Fruit fly (Drosophila melanogaster): Measurements from ENCODE around the gene CG7239.

CG7239 gene

DNA sequence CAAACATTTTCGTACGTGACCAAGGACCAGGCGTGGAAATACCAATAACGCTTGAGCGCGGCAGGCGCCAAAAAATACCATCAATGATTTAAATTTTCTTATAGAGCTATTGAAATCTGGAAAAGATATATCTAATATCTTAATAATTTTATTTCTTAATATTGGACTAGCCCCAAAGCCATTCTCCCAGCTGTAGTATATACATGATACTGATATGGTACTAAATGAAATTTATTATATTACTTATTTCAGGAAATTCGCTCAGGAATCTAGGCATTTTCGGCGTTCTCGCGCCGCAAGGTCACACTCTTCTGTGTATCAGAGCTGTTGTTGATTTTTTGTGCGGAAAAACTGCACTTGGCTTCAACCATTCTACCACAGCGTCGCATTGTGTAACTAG is at the start of gene CG7239, which contains the start of gene CG14005:
CG7239 (plus strand) TSS at position 295 of the 400 bp plus-strand sequence.
CG14005 (minus strand) TSS at position 50 of the 400 bp plus-strand sequence.
- no peak for TF ChIP-seq CG17801 (GFP tag; optimal IDR thresholded peaks at IDR 0.05; ENCODE audit: partially characterized antibody)

DNA sequence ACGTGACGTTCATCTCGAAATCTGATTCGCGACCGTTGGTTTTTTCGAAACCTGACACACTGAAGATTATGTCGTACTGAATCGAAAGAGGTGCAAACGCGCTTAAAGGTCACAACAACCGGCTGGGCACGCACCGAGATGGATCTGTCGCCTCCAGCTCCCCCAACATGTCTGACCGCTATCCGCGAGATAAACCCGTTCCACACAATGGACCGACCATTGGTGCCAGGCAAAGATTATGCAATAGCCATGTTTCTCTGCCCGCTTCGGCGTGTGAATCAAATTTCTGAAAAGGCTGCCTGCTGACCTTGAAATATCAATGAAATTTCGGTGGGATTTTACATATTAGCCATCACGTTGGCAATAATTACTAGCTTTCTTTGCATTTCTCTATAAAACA is 36.9 kb upstream of the CG7239 start:
- TF ChIP-seq CG17801 (GFP tag; optimal IDR thresholded peaks at IDR 0.05; ENCODE audit: partially characterized antibody), result no peak

DNA sequence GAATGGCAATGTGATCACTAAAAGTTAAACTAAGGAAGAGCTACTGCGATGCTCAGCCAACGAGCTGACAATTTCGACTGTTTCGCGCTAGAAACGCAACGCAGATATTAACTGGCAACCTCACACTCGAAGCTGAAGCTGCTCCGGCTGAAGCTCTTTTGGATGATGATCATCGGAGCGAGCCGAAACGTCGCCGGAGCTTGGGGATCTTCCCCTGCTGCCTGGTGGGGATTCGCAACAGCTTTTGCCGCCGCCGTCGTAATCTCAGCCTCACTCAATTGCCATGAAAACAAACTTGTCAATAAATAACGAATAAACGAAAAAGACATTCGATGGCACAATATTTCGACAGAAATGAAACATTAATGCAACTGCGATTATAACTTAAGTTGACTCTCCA is 36.0 kb upstream of the CG7239 start, which contains the start of gene obst-E:
obst-E (minus strand) TSS at position 101 of the 400 bp plus-strand sequence.
- no peak for TF ChIP-seq CG17801 (GFP tag; optimal IDR thresholded peaks at IDR 0.05; ENCODE audit: partially characterized antibody)

DNA sequence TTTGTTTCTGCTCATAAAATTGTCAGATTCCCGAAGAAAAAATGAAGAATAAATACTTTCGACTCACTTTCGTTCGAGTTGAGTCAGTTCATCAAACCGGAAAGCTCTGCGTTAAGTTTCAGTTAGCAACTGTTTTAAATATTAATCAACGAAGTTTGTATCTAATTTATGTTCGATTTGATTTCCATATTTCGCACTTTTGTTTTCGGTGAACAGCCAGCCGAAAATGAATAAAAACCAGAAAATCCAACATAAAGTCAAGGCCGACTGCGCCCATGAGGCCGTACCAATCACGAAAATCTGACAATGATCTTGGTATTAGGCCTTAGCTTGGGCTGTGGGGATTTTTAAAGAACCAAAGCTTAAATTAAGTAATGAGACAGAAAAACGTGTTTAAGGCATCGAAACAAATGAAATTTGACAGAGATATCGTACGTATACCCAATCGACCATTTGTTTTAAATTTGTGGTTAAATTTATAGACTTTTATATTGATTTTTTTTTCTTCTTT is 35.5 kb upstream of the CG7239 start:
- TF ChIP-seq CG17801 (GFP tag; optimal IDR thresholded peaks at IDR 0.05; ENCODE audit: partially characterized antibody), result no peak

DNA sequence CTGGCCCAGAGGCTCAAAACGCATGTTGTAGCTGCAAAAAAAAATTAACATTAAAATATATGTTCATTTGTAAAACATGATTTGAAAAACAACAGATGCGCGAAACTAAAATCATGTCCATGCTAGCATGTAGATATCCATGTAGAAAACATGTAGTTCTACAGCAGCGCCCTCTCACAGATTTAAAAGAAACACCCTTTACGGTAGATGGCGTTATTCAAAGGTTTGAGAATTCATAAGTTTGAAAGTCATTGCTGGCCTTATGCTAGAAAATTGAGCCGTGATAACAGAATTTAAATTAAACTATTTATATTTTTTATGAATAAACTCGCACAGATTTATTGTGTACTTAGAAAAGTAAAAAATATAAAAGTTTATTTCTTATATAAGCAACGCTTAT is 30.8 kb upstream of the CG7239 start:
- TF ChIP-seq CG17801 (GFP tag; optimal IDR thresholded peaks at IDR 0.05; ENCODE audit: partially characterized antibody), result no peak

DNA sequence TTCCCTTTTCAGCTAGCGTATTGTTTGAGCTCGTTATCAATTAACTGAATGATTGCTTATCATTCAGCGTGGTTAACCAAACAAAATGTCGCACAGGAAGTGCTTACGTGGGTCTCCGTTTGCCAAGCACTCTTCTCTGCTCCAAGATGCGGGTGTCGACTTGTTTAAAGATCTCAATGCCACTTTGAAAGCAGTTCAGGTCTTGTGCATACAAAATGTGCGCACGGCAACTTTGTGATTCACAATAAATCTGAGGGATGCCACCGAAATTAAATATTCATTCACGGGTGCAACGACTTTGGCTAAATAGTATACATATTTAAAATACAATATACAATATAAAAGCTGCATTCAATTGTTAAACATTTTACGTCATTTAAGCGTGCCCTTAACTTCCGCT is 29.8 kb upstream of the CG7239 start:
- TF ChIP-seq CG17801 (GFP tag; optimal IDR thresholded peaks at IDR 0.05; ENCODE audit: partially characterized antibody), result no peak

DNA sequence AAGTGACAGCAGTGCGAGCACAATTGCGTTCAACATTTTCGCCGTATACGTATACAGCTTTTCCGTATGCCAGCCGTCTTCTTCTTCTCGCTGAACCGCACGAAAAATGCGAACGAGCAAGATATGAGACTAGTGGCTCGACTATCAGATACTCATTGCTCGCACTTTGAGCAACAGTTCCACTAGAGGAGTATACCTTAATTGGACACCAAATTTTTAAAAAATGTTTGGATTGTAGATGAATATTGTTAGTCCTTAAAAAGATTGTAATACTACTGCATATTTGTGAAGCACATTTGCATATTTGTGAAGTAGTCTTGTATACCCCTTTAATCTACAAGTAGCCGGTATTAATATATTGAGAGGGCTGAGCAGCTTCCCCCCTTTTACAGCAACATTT is 23.9 kb upstream of the CG7239 start:
- no peak for TF ChIP-seq CG17801 (GFP tag; optimal IDR thresholded peaks at IDR 0.05; ENCODE audit: partially characterized antibody)

DNA sequence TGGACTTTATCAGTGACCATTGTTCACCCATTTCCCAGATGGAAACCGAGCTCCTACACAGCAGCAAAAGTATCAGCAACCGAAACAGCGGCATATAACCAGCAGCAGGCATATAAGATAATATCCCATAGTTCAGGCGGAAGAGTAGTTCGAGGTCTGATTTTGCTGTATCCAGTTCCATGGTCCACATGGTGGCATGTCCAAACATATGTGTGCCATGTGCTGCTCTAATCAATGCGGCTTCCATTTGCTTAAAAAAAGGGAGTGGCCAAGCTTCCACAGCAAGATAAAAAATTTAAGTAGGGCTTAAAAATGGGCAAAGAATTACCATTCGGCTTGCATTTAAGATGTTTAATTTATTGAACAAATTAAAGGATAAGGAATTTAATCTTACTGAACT is 21.3 kb upstream of the CG7239 start:
- TF ChIP-seq CG17801 (GFP tag; optimal IDR thresholded peaks at IDR 0.05; ENCODE audit: partially characterized antibody), result no peak

DNA sequence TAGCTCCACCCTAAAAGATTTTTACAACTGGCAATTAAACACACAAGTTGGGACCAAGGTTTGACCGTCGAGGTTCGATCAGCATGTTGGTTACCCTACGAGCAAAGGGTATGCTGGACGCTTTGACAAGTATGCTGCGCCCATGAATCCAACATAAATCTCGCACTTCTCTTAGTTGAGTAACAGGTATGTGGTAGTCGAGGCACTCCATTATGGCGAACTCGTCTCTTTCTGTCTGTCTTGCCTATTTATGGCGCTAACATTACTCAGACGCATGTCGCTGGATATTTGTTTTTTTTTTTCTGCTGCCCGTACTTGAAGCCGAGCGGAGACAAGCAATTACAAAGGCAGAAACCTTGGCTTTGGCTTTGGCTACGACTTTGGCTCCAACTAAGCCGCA is 20.8 kb upstream of the CG7239 start:
- no peak for TF ChIP-seq CG17801 (GFP tag; optimal IDR thresholded peaks at IDR 0.05; ENCODE audit: partially characterized antibody)

DNA sequence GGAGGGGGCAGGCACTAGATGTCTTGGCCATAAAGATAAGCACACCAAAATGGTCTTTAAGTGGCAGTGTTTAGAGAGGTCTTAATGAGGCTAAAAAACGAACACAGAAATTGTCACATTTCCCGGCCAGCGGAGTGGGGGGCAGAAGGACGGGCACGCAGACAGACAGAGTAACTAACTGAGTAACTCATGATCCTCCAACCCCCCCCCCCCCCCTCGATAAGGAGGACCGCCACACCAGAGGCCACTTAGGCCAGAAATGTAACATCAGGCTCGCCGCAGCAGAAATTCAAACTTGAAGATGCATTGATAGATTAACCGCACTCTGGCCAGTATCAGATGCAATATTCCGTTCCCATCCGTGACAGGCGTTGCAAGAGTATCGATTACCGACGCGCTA is 19.2 kb upstream of the CG7239 start:
- no peak for TF ChIP-seq CG17801 (GFP tag; optimal IDR thresholded peaks at IDR 0.05; ENCODE audit: partially characterized antibody)

DNA sequence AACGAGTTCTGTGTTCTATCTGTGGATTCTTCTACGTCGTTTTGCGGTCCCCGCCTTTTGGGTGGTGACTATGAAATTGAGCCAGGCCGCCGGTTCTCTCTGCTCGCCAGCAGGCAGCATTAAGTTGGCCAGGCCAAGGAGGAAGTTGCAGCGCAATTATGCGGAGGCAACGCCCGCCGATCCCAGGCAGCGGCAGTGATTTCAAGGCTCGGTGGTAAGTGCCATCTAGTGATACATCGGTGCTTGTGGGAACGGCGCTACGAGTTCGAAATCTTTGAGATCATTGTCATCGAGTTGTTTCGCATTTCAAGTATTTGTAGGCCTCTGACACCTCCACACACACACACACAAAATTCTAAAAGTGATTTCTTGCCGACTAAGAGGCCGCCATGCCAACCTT is 18.3 kb upstream of the CG7239 start, which contains the start of gene CG31913:
CG31913 (plus strand) TSS at position 301 of the 400 bp plus-strand sequence.
- TF ChIP-seq CG17801 (GFP tag; optimal IDR thresholded peaks at IDR 0.05; ENCODE audit: partially characterized antibody), result no peak

DNA sequence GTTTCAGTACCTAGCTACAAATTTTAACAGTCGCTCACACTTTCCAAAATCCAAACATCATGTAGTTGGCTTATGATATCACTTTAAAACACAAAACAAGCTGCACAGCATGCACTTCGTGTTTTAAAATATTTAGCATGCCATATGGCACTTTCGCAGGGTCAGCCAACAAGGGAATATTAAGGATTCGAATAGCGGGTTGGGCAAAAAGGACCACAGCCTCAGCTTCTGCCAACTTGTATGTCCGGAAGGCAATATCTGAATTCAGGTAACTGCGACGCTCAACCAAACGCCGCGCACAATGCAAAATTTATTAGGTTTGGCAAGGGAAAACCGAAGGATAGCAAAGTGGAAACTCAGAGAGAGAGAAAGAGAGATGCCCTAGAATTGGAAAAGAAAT is 12.8 kb upstream of the CG7239 start:
- TF ChIP-seq CG17801 (GFP tag; optimal IDR thresholded peaks at IDR 0.05; ENCODE audit: partially characterized antibody), result no peak

DNA sequence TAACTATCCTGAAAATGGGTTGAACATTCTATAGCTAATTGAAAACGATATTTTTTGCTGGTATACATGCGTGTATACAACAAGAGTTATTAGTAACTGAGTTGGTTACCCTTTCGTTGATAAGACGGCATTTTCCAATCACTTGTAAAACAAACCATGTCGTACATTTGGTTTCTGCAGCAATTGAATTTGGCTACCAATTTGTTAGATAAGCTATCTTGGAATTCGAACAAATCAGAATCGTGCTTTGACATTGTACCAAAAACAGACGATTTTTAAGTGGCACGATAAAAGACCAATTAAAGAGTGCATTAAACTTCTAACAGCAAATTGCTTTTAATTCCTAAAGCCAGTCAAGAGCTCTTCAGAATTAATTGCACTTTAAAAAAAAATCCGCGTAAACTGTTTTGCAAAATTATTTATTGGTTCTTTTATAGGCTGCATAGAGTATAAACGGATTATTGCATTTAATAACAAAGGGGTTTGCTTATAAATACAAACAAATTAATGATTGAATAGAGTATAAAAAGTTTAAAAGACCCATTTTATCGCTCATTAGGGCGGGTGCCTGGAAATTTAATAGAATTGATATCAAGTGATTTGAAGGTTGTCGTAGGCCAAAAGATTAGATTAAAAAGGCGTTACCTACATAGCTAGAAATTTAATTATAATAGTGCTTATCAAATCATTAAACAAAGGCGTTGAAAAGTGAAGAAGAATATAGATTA is 11.1 kb upstream of the CG7239 start:
- no peak for TF ChIP-seq CG17801 (GFP tag; optimal IDR thresholded peaks at IDR 0.05; ENCODE audit: partially characterized antibody)

DNA sequence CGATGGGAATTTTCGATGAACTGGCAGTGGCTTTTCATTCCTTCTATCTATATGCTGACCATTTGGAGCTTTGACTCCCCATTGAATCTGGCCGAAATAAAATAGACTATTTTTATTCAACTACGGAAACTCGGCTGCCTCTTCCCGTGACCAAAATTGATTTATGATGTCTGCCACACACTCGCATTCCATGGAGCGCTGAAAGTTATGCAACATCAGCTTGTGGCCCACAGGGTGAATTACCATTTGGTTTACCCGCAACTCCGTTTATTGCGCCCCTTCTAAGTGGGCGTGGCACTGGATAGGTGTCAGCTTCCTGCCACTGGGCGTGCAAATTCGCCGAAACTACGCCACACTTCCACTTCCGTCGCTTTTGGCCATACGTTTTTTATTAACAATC is 8.9 kb upstream of the CG7239 start:
- no peak for TF ChIP-seq CG17801 (GFP tag; optimal IDR thresholded peaks at IDR 0.05; ENCODE audit: partially characterized antibody)

DNA sequence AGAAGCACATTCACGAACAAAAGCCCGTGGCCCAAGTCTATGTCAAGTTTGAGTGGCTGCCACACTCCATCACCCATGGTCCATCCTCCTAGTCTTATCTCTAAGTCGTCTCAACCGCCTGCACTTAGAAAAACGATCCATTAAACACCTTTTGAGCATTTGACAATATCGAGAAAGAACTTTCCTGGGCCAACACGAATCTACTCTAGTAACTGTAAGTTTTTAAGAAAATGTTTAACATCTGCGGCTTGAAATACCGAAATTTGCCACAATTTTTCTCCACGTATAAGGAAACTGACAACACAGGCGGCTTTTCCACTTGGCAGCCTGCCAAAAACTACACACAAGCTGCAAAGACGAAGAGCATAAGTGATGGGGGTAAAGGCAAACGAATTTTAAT is 6.8 kb upstream of the CG7239 start:
- TF ChIP-seq CG17801 (GFP tag; optimal IDR thresholded peaks at IDR 0.05; ENCODE audit: partially characterized antibody), result no peak

DNA sequence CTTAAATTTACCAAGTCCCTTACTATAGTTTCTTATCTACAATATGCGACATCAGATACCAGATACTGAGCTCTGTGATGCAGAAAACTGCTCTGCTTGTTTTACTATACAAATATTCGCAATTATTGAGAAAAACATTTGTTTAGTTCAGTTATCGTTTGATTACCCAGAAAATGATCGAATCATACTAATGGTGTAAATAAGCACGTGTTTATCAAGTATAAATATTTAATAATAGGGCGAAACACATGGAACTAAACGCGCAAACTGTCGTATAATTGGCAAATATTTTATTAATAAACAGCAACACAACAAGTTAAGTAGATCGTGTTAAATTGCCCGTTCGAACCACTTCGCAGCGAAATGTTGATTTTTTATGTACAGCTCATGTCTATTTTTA is 4.0 kb upstream of the CG7239 start:
- TF ChIP-seq CG17801 (GFP tag; optimal IDR thresholded peaks at IDR 0.05; ENCODE audit: partially characterized antibody), result no peak

DNA sequence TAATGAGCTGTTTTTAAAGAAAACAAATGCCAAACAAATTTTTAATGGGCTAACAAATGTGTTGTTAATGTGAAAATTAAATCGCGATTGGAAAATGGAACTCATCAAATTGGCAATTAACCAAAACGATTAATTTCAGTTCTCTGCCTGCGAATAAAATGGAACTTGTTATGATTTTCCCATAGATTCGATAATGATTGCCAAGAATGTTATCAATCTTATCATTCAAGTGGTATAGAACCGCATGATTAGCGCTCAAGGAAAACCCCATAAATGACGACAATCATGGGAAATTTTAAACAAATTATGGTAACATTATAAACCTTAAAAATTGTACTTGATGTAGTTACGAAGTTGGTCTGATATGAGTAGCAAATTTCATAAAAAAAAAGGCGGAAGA is 3.4 kb upstream of the CG7239 start:
- no peak for TF ChIP-seq CG17801 (GFP tag; optimal IDR thresholded peaks at IDR 0.05; ENCODE audit: partially characterized antibody)
